Worm (Caenorhabditis elegans) whole organism, L1 larva: Measurements from ENCODE around the gene rbc-1.

Source experiments
- C16A3.4 ChIP-seq: fragments of 150-350 bp; optimal IDR thresholded peaks from 2 replicates; lab custom pipeline; 2014; ENCODE audit warnings: missing biosample characterization, missing genetic modification characterization
- C34B4.2 ChIP-seq: sonication (generic microtip); optimal IDR thresholded peaks from 2 replicates; lab custom pipeline; 2017; ENCODE audit warnings: mild to moderate bottlenecking, missing genetic modification characterization, missing compliant biosample characterization
- Y116A8C.19 ChIP-seq: sonication (generic microtip); optimal IDR thresholded peaks from 2 replicates; lab custom pipeline; 2016; ENCODE audit warnings: missing compliant biosample characterization, missing genetic modification characterization, borderline replicate concordance
- aha-1 ChIP-seq: fragments of 150-350 bp; optimal IDR thresholded peaks from 2 replicates; lab custom pipeline; 2014; ENCODE audit warnings: missing biosample characterization, missing genetic modification characterization
- aly-2 ChIP-seq: fragments of 150-350 bp; optimal IDR thresholded peaks from 2 replicates; lab custom pipeline; 2014; ENCODE audit warnings: missing biosample characterization, missing genetic modification characterization
- blmp-1 ChIP-seq: fragments of 150-350 bp; optimal IDR thresholded peaks from 2 replicates; lab custom pipeline; 2014; ENCODE audit warnings: missing biosample characterization, missing genetic modification characterization
- ceh-63 ChIP-seq: fragments of 200-800 bp; sonication (Bioruptor generic); optimal IDR thresholded peaks from 2 replicates; lab custom pipeline; 2018; ENCODE audit warnings: mild to moderate bottlenecking, missing genetic modification characterization, missing compliant biosample characterization
- ceh-88 ChIP-seq: fragments of 200-800 bp; sonication (Bioruptor generic); IDR thresholded peaks from 2 replicates; pipeline ENCODE4 v1.3.6; 2022; ENCODE audit warnings: missing genetic modification characterization, missing compliant biosample characterization
- ces-1 ChIP-seq: fragments of 150-350 bp; optimal IDR thresholded peaks from 2 replicates; lab custom pipeline; 2014; ENCODE audit warnings: missing biosample characterization, missing genetic modification reagents, missing genetic modification characterization
- efl-1 ChIP-seq, 4 experiments: fragments of 150-350 bp; optimal IDR thresholded peaks in 3 of 4; peaks in 1 of 4; 1 replicate in 1 of 4; 2 replicates in 3 of 4; lab custom pipeline; 2014; ENCODE audit warnings: missing biosample characterization in 2 of 4, missing genetic modification characterization in 2 of 4, missing genetic modification reagents in 2 of 4
- egl-27 ChIP-seq, 2 experiments: fragments of 150-350 bp in 1 of 2; sonication (generic microtip); optimal IDR thresholded peaks; 3 replicates each; lab custom pipeline; 2017 to 2018; ENCODE audit warnings: missing biosample characterization in 2 of 2, missing genetic modification characterization in 2 of 2, missing genetic modification reagents in 2 of 2
- elt-2 ChIP-seq: sonication (generic microtip); optimal IDR thresholded peaks from 2 replicates; lab custom pipeline; 2016; ENCODE audit warnings: missing genetic modification characterization, mild to moderate bottlenecking, inconsistent platforms, missing compliant biosample characterization, missing genetic modification reagents
- ets-5 ChIP-seq: fragments of 200-800 bp; sonication (Bioruptor generic); IDR thresholded peaks from 2 replicates; pipeline ENCODE4 v1.3.6; 2022; ENCODE audit warnings: missing genetic modification characterization, missing compliant biosample characterization
- fkh-8 ChIP-seq: sonication (generic microtip); optimal IDR thresholded peaks from 2 replicates; lab custom pipeline; 2016; ENCODE audit warnings: mild to moderate bottlenecking, missing genetic modification characterization, missing compliant biosample characterization
- fos-1 ChIP-seq: fragments of 150-350 bp; optimal IDR thresholded peaks from 2 replicates; lab custom pipeline; 2014; ENCODE audit warnings: missing biosample characterization, missing genetic modification characterization
- isw-1 ChIP-seq: fragments of 200-800 bp; sonication (Bioruptor generic); IDR thresholded peaks from 2 replicates; pipeline ENCODE4 v1.3.6; 2022; ENCODE audit warnings: missing genetic modification characterization, missing compliant biosample characterization
- jun-1 ChIP-seq: fragments of 150-350 bp; optimal IDR thresholded peaks from 2 replicates; lab custom pipeline; 2014; ENCODE audit warnings: missing biosample characterization, missing genetic modification reagents, missing genetic modification characterization
- lin-14 ChIP-seq: fragments of 200-800 bp; sonication (Bioruptor generic); optimal IDR thresholded peaks from 2 replicates; lab custom pipeline; 2018; ENCODE audit warnings: mild to moderate bottlenecking, missing genetic modification characterization, moderate library complexity, missing compliant biosample characterization
- lin-35 ChIP-seq, 2 experiments: fragments of 150-350 bp; optimal IDR thresholded peaks; 2 replicates each; lab custom pipeline; 2014; ENCODE audit warnings: missing biosample characterization in 2 of 2, missing genetic modification characterization in 2 of 2, missing genetic modification reagents in 2 of 2
- lsy-2 ChIP-seq, 2 experiments: fragments of 150-350 bp; optimal IDR thresholded peaks; 2 replicates each; lab custom pipeline; 2014; ENCODE audit warnings: missing biosample characterization in 2 of 2, missing genetic modification characterization in 2 of 2
- mdl-1 ChIP-seq, 2 experiments: fragments of 150-350 bp; optimal IDR thresholded peaks; 2 replicates each; lab custom pipeline; 2014 to 2017; ENCODE audit warnings: missing biosample characterization in 2 of 2, missing genetic modification characterization in 2 of 2, inconsistent platforms in 1 of 2
- nhr-12 ChIP-seq: sonication (generic microtip); optimal IDR thresholded peaks from 2 replicates; lab custom pipeline; 2017; ENCODE audit warnings: missing biosample characterization, missing genetic modification characterization
- nhr-19 ChIP-seq: fragments of 200-800 bp; sonication (Bioruptor generic); conservative IDR thresholded peaks from 2 replicates; pipeline ENCODE4 v1.3.6; 2022; ENCODE audit warnings: missing genetic modification characterization, missing compliant biosample characterization
- nhr-20 ChIP-seq: sonication (generic microtip); optimal IDR thresholded peaks from 2 replicates; lab custom pipeline; 2016; ENCODE audit warnings: mild to moderate bottlenecking, missing genetic modification characterization, missing compliant biosample characterization
- nhr-47 ChIP-seq: sonication (generic microtip); optimal IDR thresholded peaks from 2 replicates; lab custom pipeline; 2016; ENCODE audit warnings: mild to moderate bottlenecking, missing genetic modification characterization, moderate library complexity, missing compliant biosample characterization
- nhr-71 ChIP-seq: sonication (generic microtip); optimal IDR thresholded peaks from 2 replicates; lab custom pipeline; 2016; ENCODE audit warnings: mild to moderate bottlenecking, missing genetic modification characterization, moderate library complexity, missing compliant biosample characterization
- nhr-76 ChIP-seq: sonication (generic microtip); optimal IDR thresholded peaks from 2 replicates; lab custom pipeline; 2017; ENCODE audit warnings: missing biosample characterization, missing genetic modification characterization
- nhr-84 ChIP-seq: sonication (generic microtip); optimal IDR thresholded peaks from 2 replicates; lab custom pipeline; 2017; ENCODE audit warnings: missing biosample characterization, missing genetic modification characterization
- pag-3 ChIP-seq: sonication (generic microtip); optimal IDR thresholded peaks from 2 replicates; lab custom pipeline; 2017; ENCODE audit warnings: missing genetic modification characterization, mild to moderate bottlenecking, missing compliant biosample characterization, antibody characterized with exemption, borderline replicate concordance; ENCODE audit not compliant: insufficient read depth
- pax-3 ChIP-seq: fragments of 200-800 bp; sonication (Bioruptor generic); optimal IDR thresholded peaks from 2 replicates; lab custom pipeline; 2018; ENCODE audit warnings: mild to moderate bottlenecking, missing genetic modification characterization, moderate library complexity, missing compliant biosample characterization
- pqm-1 ChIP-seq: sonication (generic microtip); optimal IDR thresholded peaks from 3 replicates; lab custom pipeline; 2017; ENCODE audit warnings: missing biosample characterization, missing genetic modification characterization
- rnt-1 ChIP-seq: sonication (generic microtip); optimal IDR thresholded peaks from 2 replicates; lab custom pipeline; 2016; ENCODE audit warnings: mild to moderate bottlenecking, missing genetic modification characterization, moderate library complexity, missing compliant biosample characterization
- skn-1 ChIP-seq: fragments of 150-350 bp; optimal IDR thresholded peaks from 2 replicates; lab custom pipeline; 2014; ENCODE audit warnings: missing biosample characterization, missing genetic modification characterization
- snpc-4 ChIP-seq: fragments of 150-350 bp; optimal IDR thresholded peaks from 2 replicates; lab custom pipeline; 2014; ENCODE audit warnings: missing biosample characterization, missing genetic modification characterization
- snu-23 ChIP-seq: sonication (generic microtip); optimal IDR thresholded peaks from 2 replicates; lab custom pipeline; 2016; ENCODE audit warnings: missing genetic modification characterization, missing compliant biosample characterization
- tlp-1 ChIP-seq: fragments of 150-350 bp; optimal IDR thresholded peaks from 2 replicates; lab custom pipeline; 2014; ENCODE audit warnings: missing biosample characterization, missing genetic modification characterization
- unc-30 ChIP-seq: sonication (generic microtip); optimal IDR thresholded peaks from 2 replicates; lab custom pipeline; 2017; ENCODE audit warnings: missing biosample characterization, missing genetic modification characterization
- unc-62 ChIP-seq: fragments of 150-350 bp; optimal IDR thresholded peaks from 2 replicates; lab custom pipeline; 2014; ENCODE audit warnings: missing biosample characterization, missing genetic modification reagents, missing genetic modification characterization
- unc-86 ChIP-seq: sonication (generic microtip); optimal IDR thresholded peaks from 2 replicates; lab custom pipeline; 2016; ENCODE audit warnings: missing genetic modification characterization, missing compliant biosample characterization
- unc-98 ChIP-seq: fragments of 200-800 bp; sonication (Bioruptor generic); IDR thresholded peaks from 2 replicates; pipeline ENCODE4 v1.3.6; 2022; ENCODE audit warnings: missing genetic modification characterization, missing compliant biosample characterization
- vab-15 ChIP-seq: sonication (generic microtip); optimal IDR thresholded peaks from 2 replicates; lab custom pipeline; 2017; ENCODE audit warnings: missing genotype, mild to moderate bottlenecking, missing genetic modification characterization, missing compliant biosample characterization
- zip-4 ChIP-seq: fragments of 200-800 bp; sonication (Bioruptor generic); optimal IDR thresholded peaks from 2 replicates; lab custom pipeline; 2018; ENCODE audit warnings: mild to moderate bottlenecking, missing genetic modification characterization, moderate library complexity, missing compliant biosample characterization
- ztf-11 ChIP-seq, 2 experiments: sonication (generic microtip); optimal IDR thresholded peaks; 2 replicates each; lab custom pipeline; 2016 to 2017; ENCODE audit warnings: missing genetic modification characterization in 2 of 2, missing biosample characterization in 1 of 2, missing compliant biosample characterization in 1 of 2
- ztf-4 ChIP-seq: fragments of 150-350 bp; optimal IDR thresholded peaks from 2 replicates; lab custom pipeline; 2014; ENCODE audit warnings: missing biosample characterization, missing genetic modification characterization

Gene rbc-1

DNA sequence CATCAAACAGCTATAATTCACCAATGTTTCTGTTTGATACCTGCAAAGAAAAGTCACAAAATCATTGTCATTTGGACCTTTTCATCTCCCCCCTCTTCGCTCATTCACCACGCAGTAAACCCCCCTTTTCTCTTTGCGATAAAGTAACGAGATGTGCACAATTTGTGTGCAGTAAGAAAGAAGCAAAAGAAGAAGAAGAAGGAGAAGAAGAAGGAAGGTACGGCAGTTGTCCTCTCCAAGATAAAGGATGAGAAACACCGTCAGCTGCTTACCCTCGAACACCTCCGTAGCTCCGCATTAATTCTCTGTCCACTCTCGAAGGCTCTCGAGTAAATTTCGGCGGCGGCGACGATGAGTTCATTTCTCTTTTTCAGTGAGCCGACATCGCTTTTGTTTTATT lies 42.3 kb downstream of the rbc-1 start:
- no peak for TF ChIP-seq unc-86 (tag; lab: Kevin White, UChicago)
- no peak for TF ChIP-seq ets-5
- no peak for TF ChIP-seq isw-1 (GFP tag; lab: Robert Waterston, UW)
- no peak for TF ChIP-seq efl-1 (optimal IDR thresholded peaks at IDR 0.05; lab: Kevin White, UChicago)
- TF ChIP-seq efl-1 (GFP tag; optimal IDR thresholded peaks at IDR 0.05 in 1 of 2; lab: Kevin White, UChicago), result no peak
- TF ChIP-seq ztf-4, result no peak
- TF ChIP-seq nhr-20 (tag; lab: Kevin White, UChicago), result no peak
- peak; percentile 18; the same call in 1 of the 2 replicates for TF ChIP-seq nhr-19 (GFP tag; lab: Robert Waterston, UW)
- TF ChIP-seq C16A3.4 (tag; lab: Kevin White, UChicago), result no peak
- no peak for TF ChIP-seq blmp-1 (tag; lab: Kevin White, UChicago)
- no peak for TF ChIP-seq nhr-76 (tag; lab: Kevin White, UChicago)
- no peak for TF ChIP-seq ces-1 (GFP tag; lab: Kevin White, UChicago)
- no peak for TF ChIP-seq vab-15 (tag; lab: Kevin White, UChicago)
- no peak for TF ChIP-seq pax-3 (tag; lab: Kevin White, UChicago)
- TF ChIP-seq Y116A8C.19 (tag; lab: Kevin White, UChicago), result no peak
- no peak for TF ChIP-seq aha-1
- TF ChIP-seq C34B4.2 (tag; lab: Kevin White, UChicago), result no peak
- TF ChIP-seq fkh-8 (tag; lab: Kevin White, UChicago), result no peak
- peak; percentile 68 for TF ChIP-seq rnt-1 (tag; lab: Kevin White, UChicago)
- no peak for TF ChIP-seq skn-1 (tag; lab: Kevin White, UChicago)
- TF ChIP-seq ceh-88 (GFP tag; lab: Robert Waterston, UW), result no peak
- TF ChIP-seq lsy-2 (tag; optimal IDR thresholded peaks at IDR 0.05; lab: Kevin White, UChicago), result no peak
- TF ChIP-seq lin-14 (GFP tag; lab: Kevin White, UChicago), result peak; percentile 75
- TF ChIP-seq nhr-47 (tag; lab: Kevin White, UChicago), result no peak
- TF ChIP-seq snu-23, result peak; percentile 28
- TF ChIP-seq pag-3 (tag; lab: Kevin White, UChicago), result no peak
- peak in 1 of 2 experiments; percentile 2 for TF ChIP-seq mdl-1 (tag; optimal IDR thresholded peaks at IDR 0.05; lab: Kevin White, UChicago)
- TF ChIP-seq tlp-1, result no peak
- peak; percentile 52 for TF ChIP-seq nhr-71
- no peak for TF ChIP-seq nhr-84

DNA sequence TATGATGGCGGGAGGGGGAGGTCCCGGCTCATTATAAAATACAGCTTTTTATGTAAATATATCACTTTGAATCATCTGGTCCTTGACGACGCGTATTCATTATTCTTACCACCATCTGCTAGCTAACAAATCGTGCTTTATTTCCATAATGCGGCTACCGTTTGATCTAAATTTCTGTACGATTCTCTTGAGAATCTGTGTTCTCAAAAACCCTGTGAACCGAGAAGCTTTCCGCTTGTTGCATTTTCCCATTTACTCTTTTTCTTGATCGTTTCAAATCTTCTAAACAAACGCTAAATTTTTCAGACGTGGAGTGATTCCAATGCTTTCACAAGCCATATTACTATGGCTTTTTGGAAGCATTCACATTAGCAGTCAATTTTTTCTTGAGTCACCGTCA lies 43.5 kb downstream of the rbc-1 start, which contains the start of gene syg-2:
Gene syg-2, plus strand, starts transcription at position 301 of the 400 bp plus-strand sequence.
- no peak for TF ChIP-seq lin-14 (GFP tag; lab: Kevin White, UChicago)
- TF ChIP-seq ztf-4, result no peak
- TF ChIP-seq ztf-11 (tag; optimal IDR thresholded peaks at IDR 0.05; lab: Kevin White, UChicago), result no peak
- TF ChIP-seq jun-1 (tag; lab: Kevin White, UChicago), result no peak
- no peak for TF ChIP-seq pax-3 (tag; lab: Kevin White, UChicago)
- TF ChIP-seq nhr-76 (tag; lab: Kevin White, UChicago), result no peak
- no peak for TF ChIP-seq unc-62
- no peak for TF ChIP-seq zip-4 (GFP tag; lab: Kevin White, UChicago)
- no peak for TF ChIP-seq pqm-1 (tag; lab: Kevin White, UChicago)
- no peak for TF ChIP-seq aly-2 (tag; lab: Kevin White, UChicago)
- TF ChIP-seq unc-98 (GFP tag; lab: Robert Waterston, UW), result no peak
- TF ChIP-seq lin-35 (GFP tag; optimal IDR thresholded peaks at IDR 0.05; lab: Kevin White, UChicago), result no peak
- no peak for TF ChIP-seq tlp-1

DNA sequence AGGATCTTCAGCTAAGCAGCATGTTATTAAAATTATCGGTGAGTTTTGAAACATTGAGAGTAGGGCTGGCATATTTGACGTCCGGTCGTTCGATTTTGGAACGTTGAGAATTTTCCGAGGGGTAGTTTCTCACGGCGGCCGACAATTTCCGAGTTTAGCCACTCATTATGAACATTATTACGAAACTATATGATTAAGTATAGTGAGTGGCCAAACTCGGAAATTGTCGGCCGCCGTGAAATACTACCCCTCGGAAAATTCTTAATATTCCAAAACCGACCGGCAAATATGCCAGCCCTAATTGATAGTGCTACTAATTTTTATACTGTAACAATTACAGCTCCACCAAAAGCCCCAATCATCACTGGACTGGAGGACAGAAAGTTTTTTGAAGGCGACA lies 46.3 kb downstream of the rbc-1 start:
- no peak for TF ChIP-seq vab-15 (tag; lab: Kevin White, UChicago)
- TF ChIP-seq aly-2 (tag; lab: Kevin White, UChicago), result no peak
- no peak for TF ChIP-seq unc-98 (GFP tag; lab: Robert Waterston, UW)
- TF ChIP-seq ceh-63 (GFP tag; lab: Kevin White, UChicago), result no peak
- TF ChIP-seq elt-2, result no peak
- TF ChIP-seq snpc-4 (tag; lab: Kevin White, UChicago), result no peak
- TF ChIP-seq ztf-4, result no peak
- no peak for TF ChIP-seq egl-27 (tag; optimal IDR thresholded peaks at IDR 0.05; lab: Kevin White, UChicago)
- no peak for TF ChIP-seq nhr-76 (tag; lab: Kevin White, UChicago)
- TF ChIP-seq nhr-12 (tag; lab: Kevin White, UChicago), result no peak
- no peak for TF ChIP-seq fos-1 (tag; lab: Kevin White, UChicago)
- no peak for TF ChIP-seq skn-1 (tag; lab: Kevin White, UChicago)
- TF ChIP-seq unc-30, result no peak
